Worm (Caenorhabditis elegans) whole organism, L4 larva: ENCODE data around the gene clec-142.

Source experiments
- F44E2.7 ChIP-seq: fragments of 200-800 bp; sonication (Bioruptor generic); IDR thresholded peaks from 2 replicates; pipeline ENCODE4 v2.1.2; 2022; ENCODE audit warnings: missing genetic modification characterization, missing compliant biosample characterization
- F49E8.2 ChIP-seq: sonication (generic microtip); optimal IDR thresholded peaks from 2 replicates; lab custom pipeline; 2016; ENCODE audit warnings: missing compliant biosample characterization, mild to moderate bottlenecking, missing genetic modification characterization, borderline replicate concordance
- R02D3.7 ChIP-seq: fragments of 150-350 bp; sonication (generic microtip); optimal IDR thresholded peaks from 3 replicates; lab custom pipeline; 2014; ENCODE audit warnings: missing biosample characterization, missing genetic modification characterization
- T26A8.4 ChIP-seq: fragments of 200-800 bp; sonication (Bioruptor generic); IDR thresholded peaks from 2 replicates; pipeline ENCODE4 v1.3.6; 2022; ENCODE audit warnings: missing genetic modification characterization, missing compliant biosample characterization
- Y105C5A.15 ChIP-seq: fragments of 200-800 bp; sonication (Bioruptor generic); IDR thresholded peaks from 2 replicates; pipeline ENCODE4 v1.3.6; 2022; ENCODE audit warnings: missing genetic modification characterization, missing compliant biosample characterization
- ZK337.2 ChIP-seq: fragments of 200-800 bp; sonication (Bioruptor generic); IDR thresholded peaks from 2 replicates; pipeline ENCODE4 v1.3.6; 2022; ENCODE audit warnings: missing genetic modification reagents, missing genetic modification characterization, missing compliant biosample characterization
- arid-1 ChIP-seq: fragments of 200-800 bp; sonication (Bioruptor generic); conservative IDR thresholded peaks from 2 replicates; pipeline ENCODE4 v1.3.6; 2022; ENCODE audit warnings: missing genetic modification reagents, missing genetic modification characterization, missing compliant biosample characterization
- ces-1 ChIP-seq: fragments of 150-350 bp; sonication (generic microtip); optimal IDR thresholded peaks from 4 replicates; lab custom pipeline; 2014; ENCODE audit warnings: missing biosample characterization, missing genetic modification reagents, missing genetic modification characterization
- daf-16 ChIP-seq, 3 experiments: sonication (generic microtip); optimal IDR thresholded peaks; 2 replicates each; lab custom pipeline; 2016 to 2017; ENCODE audit warnings: missing genetic modification characterization in 3 of 3, missing genetic modification reagents in 3 of 3, mild to moderate bottlenecking in 2 of 3, missing compliant biosample characterization in 2 of 3, missing biosample characterization in 1 of 3, moderate library complexity in 1 of 3
- dmd-9 ChIP-seq: fragments of 200-800 bp; sonication (Bioruptor generic); IDR thresholded peaks from 2 replicates; pipeline ENCODE4 v1.3.6; 2022; ENCODE audit warnings: missing genetic modification reagents, missing genetic modification characterization, missing compliant biosample characterization
- dpl-1 ChIP-seq: fragments of 150-350 bp; optimal IDR thresholded peaks from 2 replicates; lab custom pipeline; 2014; ENCODE audit warnings: missing biosample characterization, missing genetic modification reagents, missing genetic modification characterization
- duxl-1 ChIP-seq: sonication (generic microtip); optimal IDR thresholded peaks from 2 replicates; lab custom pipeline; 2016; ENCODE audit warnings: mild to moderate bottlenecking, missing genetic modification characterization, moderate library complexity, missing compliant biosample characterization; ENCODE audit not compliant: poor library complexity
- dve-1 ChIP-seq: sonication (generic microtip); optimal IDR thresholded peaks from 2 replicates; lab custom pipeline; 2017; ENCODE audit warnings: antibody characterized with exemption, mild to moderate bottlenecking, missing genetic modification characterization, missing compliant biosample characterization; ENCODE audit not compliant: insufficient read depth
- gei-8 ChIP-seq: fragments of 200-800 bp; sonication (Bioruptor generic); optimal IDR thresholded peaks from 2 replicates; lab custom pipeline; 2018; ENCODE audit warnings: mild to moderate bottlenecking, missing genetic modification characterization, missing compliant biosample characterization
- hlh-30 ChIP-seq: sonication (generic microtip); optimal IDR thresholded peaks from 2 replicates; lab custom pipeline; 2017; ENCODE audit warnings: antibody characterized with exemption, mild to moderate bottlenecking, missing genetic modification characterization, missing compliant biosample characterization; ENCODE audit not compliant: insufficient read depth
- lin-13 ChIP-seq: fragments of 150-350 bp; optimal IDR thresholded peaks from 2 replicates; lab custom pipeline; 2014; ENCODE audit warnings: missing biosample characterization, missing genetic modification reagents, missing genetic modification characterization
- lin-38 ChIP-seq: fragments of 200-800 bp; sonication (Bioruptor generic); IDR thresholded peaks from 2 replicates; pipeline ENCODE4 v1.3.6; 2022; ENCODE audit warnings: missing genetic modification reagents, missing genetic modification characterization, missing compliant biosample characterization
- lsy-2 ChIP-seq, 2 experiments: fragments of 150-350 bp in 1 of 2; sonication (generic microtip) in 1 of 2; optimal IDR thresholded peaks; 2 replicates each; lab custom pipeline; 2014 to 2017; ENCODE audit warnings: missing biosample characterization in 2 of 2, missing genetic modification characterization in 2 of 2
- mes-2 ChIP-seq: sonication (generic microtip); optimal IDR thresholded peaks from 2 replicates; lab custom pipeline; 2016; ENCODE audit warnings: missing genotype, mild to moderate bottlenecking, missing genetic modification characterization, missing compliant biosample characterization; ENCODE audit not compliant: poor library complexity, severe bottlenecking
- nhr-10 ChIP-seq: fragments of 150-350 bp; optimal IDR thresholded peaks from 2 replicates; lab custom pipeline; 2014; ENCODE audit warnings: missing biosample characterization, missing genetic modification characterization
- nhr-11 ChIP-seq: fragments of 150-350 bp; optimal IDR thresholded peaks from 2 replicates; lab custom pipeline; 2014; ENCODE audit warnings: missing biosample characterization, missing genetic modification characterization
- nhr-48 ChIP-seq: sonication (generic microtip); optimal IDR thresholded peaks from 2 replicates; lab custom pipeline; 2016; ENCODE audit warnings: mild to moderate bottlenecking, missing genetic modification characterization, missing compliant biosample characterization
- nhr-6 ChIP-seq: fragments of 150-350 bp; optimal IDR thresholded peaks from 2 replicates; lab custom pipeline; 2014; ENCODE audit warnings: missing biosample characterization, missing genetic modification characterization
- pha-4 ChIP-seq, 2 experiments: fragments of 150-350 bp in 1 of 2; fragments of 200-800 bp in 1 of 2; sonication (Bioruptor generic) in 1 of 2; IDR thresholded peaks in 1 of 2; optimal IDR thresholded peaks in 1 of 2; 2 replicates each; pipeline versions ENCODE4 v1.3.6 to Lab custom; 2014 to 2022; ENCODE audit warnings: missing genetic modification characterization in 2 of 2, missing genetic modification reagents in 2 of 2, missing biosample characterization in 1 of 2, missing compliant biosample characterization in 1 of 2
- php-3 ChIP-seq: fragments of 200-800 bp; sonication (Bioruptor generic); IDR thresholded peaks from 2 replicates; pipeline ENCODE4 v1.3.6; 2022; ENCODE audit warnings: missing genetic modification reagents, missing genetic modification characterization, missing compliant biosample characterization
- spr-3 ChIP-seq: fragments of 200-800 bp; sonication (Bioruptor generic); optimal IDR thresholded peaks from 2 replicates; lab custom pipeline; 2018; ENCODE audit warnings: mild to moderate bottlenecking, missing genetic modification characterization, missing compliant biosample characterization
- unc-130 ChIP-seq: sonication (generic microtip); optimal IDR thresholded peaks from 2 replicates; lab custom pipeline; 2016; ENCODE audit warnings: missing genetic modification reagents, missing genetic modification characterization, missing compliant biosample characterization
- unc-62 ChIP-seq, 3 experiments: fragments of 150-350 bp in 1 of 3; sonication (generic microtip); optimal IDR thresholded peaks in 2 of 3; peaks in 1 of 3; 1 replicate in 1 of 3; 2 replicates in 2 of 3; lab custom pipeline; 2014 to 2017; ENCODE audit warnings: missing biosample characterization in 3 of 3, missing genetic modification characterization in 3 of 3, missing genetic modification reagents in 3 of 3, missing genotype in 1 of 3
- vab-7 ChIP-seq: fragments of 200-800 bp; sonication (Bioruptor generic); IDR thresholded peaks from 2 replicates; pipeline ENCODE4 v1.3.6; 2022; ENCODE audit warnings: missing genetic modification reagents, missing genetic modification characterization, missing compliant biosample characterization
- ztf-11 ChIP-seq: fragments of 150-350 bp; optimal IDR thresholded peaks from 2 replicates; lab custom pipeline; 2014; ENCODE audit warnings: missing biosample characterization, missing genetic modification characterization

Gene clec-142

DNA sequence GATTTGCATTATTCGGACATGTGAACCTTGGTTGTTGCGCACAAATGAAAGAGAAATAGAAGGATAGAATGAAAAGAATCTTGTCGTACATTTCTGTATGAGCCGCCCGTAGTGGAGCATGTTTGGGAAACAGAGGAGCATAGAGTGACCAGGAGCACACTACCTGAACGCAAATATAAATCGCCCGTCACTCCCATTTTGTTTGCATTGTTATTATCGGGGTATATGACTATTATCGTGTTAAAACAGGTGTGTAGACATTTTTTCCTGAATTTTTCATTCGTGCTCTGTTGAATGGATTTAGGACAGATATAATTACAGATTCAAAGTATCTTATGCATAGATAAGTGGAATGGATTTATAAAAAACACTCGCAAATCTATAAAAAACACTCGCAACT is 9.1 kb upstream of the clec-142 start, which contains the start of gene K01C8.2:
TSS of gene K01C8.2 (minus strand) at position 101 of the 400 bp plus-strand sequence.
- TF ChIP-seq pha-4 (GFP tag; IDR thresholded peaks at IDR 0.05; lab: Robert Waterston, UW) (no peak), pha-4 (tag; optimal IDR thresholded peaks at IDR 0.05; lab: Kevin White, UChicago) (no peak), vab-7 (no peak), F44E2.7 (GFP tag; lab: Robert Waterston, UW) (no peak), php-3 (GFP tag; lab: Robert Waterston, UW) (no peak), dpl-1 (GFP tag; lab: Kevin White, UChicago) (no peak), ZK337.2 (no peak)

DNA sequence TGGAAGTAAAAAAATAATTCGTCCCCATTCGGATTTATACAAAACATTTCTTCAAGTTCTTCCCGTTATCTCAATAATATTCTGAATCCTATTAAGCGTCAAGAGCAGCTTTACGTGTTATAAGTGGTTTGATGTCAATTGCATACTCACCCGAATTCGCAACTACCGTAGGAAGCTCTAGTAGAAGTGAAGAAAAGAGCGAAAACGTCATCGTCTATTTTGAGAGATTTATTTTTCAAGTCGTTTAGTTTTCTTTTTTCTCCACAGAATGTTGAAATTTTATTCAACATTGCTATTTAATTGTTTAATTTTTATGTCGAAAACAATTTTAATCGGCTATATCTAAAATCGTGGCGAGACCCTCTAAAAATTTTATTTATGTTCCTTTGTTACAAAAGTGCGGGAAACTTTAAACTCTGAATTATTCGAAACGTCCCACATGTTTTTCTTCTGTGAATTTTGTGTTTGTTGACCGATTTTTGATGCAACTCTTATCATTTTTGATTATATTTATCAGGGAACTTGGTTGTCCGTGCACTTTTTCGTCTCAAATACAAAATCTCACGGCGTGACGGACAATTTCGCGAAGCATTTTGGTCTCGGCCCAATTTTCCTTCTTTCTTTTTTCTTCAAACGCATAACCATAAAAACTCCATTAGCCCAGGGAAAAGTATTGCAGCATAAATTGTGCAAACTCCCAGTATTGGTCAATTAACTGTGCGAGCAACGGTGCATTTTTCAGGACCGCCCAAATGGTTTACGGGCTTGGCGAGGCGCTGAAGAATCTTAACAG is 8.4 kb upstream of the clec-142 start, which contains the start of gene tdc-1:
TSS of gene tdc-1 (plus strand) at position 743 of the 793 bp plus-strand sequence.
- TF ChIP-seq unc-130 (GFP tag; lab: Kevin White, UChicago) (peak; percentile 7), ces-1 (no peak), daf-16 (GFP tag; optimal IDR thresholded peaks at IDR 0.05; lab: Kevin White, UChicago) (no peak), daf-16 (tag; optimal IDR thresholded peaks at IDR 0.05; lab: Kevin White, UChicago) (peak; percentile 11), unc-62 (GFP tag; optimal IDR thresholded peaks at IDR 0.05 in 1 of 2; lab: Kevin White, UChicago) (peak in 1 of 2 experiments; percentile 80), unc-62 (tag; optimal IDR thresholded peaks at IDR 0.05; lab: Kevin White, UChicago) (no peak), nhr-48 (tag; lab: Kevin White, UChicago) (no peak)

DNA sequence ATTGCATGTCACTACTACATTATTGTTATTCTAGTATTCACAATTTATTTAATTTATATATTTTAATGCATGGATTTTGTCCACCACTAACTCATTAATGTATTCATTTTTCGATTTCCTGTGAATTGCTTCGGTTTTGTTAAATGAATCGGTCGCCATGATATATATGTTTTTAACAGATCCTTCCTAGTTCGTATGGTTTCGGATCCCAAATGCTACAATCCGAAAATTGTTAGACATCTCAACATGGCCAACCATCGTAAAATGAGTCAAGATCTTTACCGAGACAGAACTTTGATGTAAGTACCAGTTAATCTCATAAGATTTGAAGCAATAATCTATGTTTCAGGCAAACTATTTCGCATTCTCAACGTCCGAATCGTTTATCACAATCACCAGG is 5.4 kb upstream of the clec-142 start:
- 0 out of 2 replicates have a peak, but pooled peaks have one; percentile 34 for TF ChIP-seq lin-38 (GFP tag; lab: Robert Waterston, UW)
- peak in 1 of 2 experiments; percentile 93 for TF ChIP-seq unc-62 (GFP tag; optimal IDR thresholded peaks at IDR 0.05 in 1 of 2; lab: Kevin White, UChicago)
- no peak for TF ChIP-seq unc-62 (tag; optimal IDR thresholded peaks at IDR 0.05; lab: Kevin White, UChicago)
- no peak for TF ChIP-seq daf-16 (GFP tag; optimal IDR thresholded peaks at IDR 0.05; lab: Kevin White, UChicago)
- TF ChIP-seq daf-16 (tag; optimal IDR thresholded peaks at IDR 0.05; lab: Kevin White, UChicago), result no peak
- TF ChIP-seq, all 104 proteins: peak for 2

DNA sequence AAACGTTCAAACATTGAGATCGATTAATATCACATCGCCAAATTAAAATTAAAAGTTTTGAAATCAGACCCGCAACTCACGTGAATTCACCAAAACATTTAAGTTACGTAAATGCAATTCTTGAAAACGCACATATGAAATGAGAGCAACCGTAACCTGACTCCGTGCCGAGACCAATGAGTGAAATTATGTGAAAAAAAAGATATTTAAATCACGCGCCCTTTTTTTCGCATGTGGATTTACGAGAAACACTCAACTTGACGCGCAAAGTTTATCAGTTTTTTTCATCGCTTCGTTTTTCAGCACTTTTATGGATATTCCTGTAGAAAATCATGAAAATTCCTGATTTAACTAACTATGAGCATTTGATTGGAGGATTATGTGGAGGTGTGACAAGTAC is 2.4 kb upstream of the clec-142 start, which contains the start of the genes gei-14 and slc-25A32:
TSS of gene gei-14 (minus strand) at position 175 of the 400 bp plus-strand sequence.
TSS of gene slc-25A32 (plus strand) at position 242 of the 400 bp plus-strand sequence.
- TF ChIP-seq lin-13 (GFP tag; lab: Kevin White, UChicago), result peak; percentile 45
- TF ChIP-seq nhr-10, result no peak
- peak; percentile 57 for TF ChIP-seq lin-38 (GFP tag; lab: Robert Waterston, UW)
- TF ChIP-seq pha-4 (GFP tag; IDR thresholded peaks at IDR 0.05; lab: Robert Waterston, UW), result no peak
- peak; percentile 12 for TF ChIP-seq pha-4 (tag; optimal IDR thresholded peaks at IDR 0.05; lab: Kevin White, UChicago)
- no peak for TF ChIP-seq nhr-11 (tag; lab: Kevin White, UChicago)
- TF ChIP-seq dpl-1 (GFP tag; lab: Kevin White, UChicago), result peak; percentile 89
- TF ChIP-seq mes-2 (tag; lab: Kevin White, UChicago), result peak; percentile 54
- TF ChIP-seq gei-8 (GFP tag; lab: Kevin White, UChicago), result no peak
- peak; percentile 0 for TF ChIP-seq nhr-6 (tag; lab: Kevin White, UChicago)
- TF ChIP-seq F49E8.2, result peak; percentile 45
- peak; percentile 84 for TF ChIP-seq R02D3.7 (tag; lab: Kevin White, UChicago)
- peak; percentile 65 for TF ChIP-seq unc-130 (GFP tag; lab: Kevin White, UChicago)
- TF ChIP-seq hlh-30, result peak; percentile 52
- TF ChIP-seq Y105C5A.15 (GFP tag; lab: Robert Waterston, UW), result no peak
- no peak for TF ChIP-seq spr-3 (GFP tag; lab: Kevin White, UChicago)
- TF ChIP-seq arid-1, result no peak
- TF ChIP-seq ztf-11, result no peak
- no peak for TF ChIP-seq dve-1 (tag; lab: Kevin White, UChicago)
- no peak for TF ChIP-seq T26A8.4 (GFP tag; lab: Robert Waterston, UW)
- no peak for TF ChIP-seq duxl-1 (tag; lab: Kevin White, UChicago)
- no peak for TF ChIP-seq dmd-9
- peak in 1 of 2 experiments; percentile 82 for TF ChIP-seq lsy-2 (tag; optimal IDR thresholded peaks at IDR 0.05; lab: Kevin White, UChicago)
